Worm (Caenorhabditis elegans) whole organism, L4/young adult: ENCODE results near the gene cutl-24.

ENCODE experiments used
- dao-5 ChIP-seq: sonication (generic microtip); optimal IDR thresholded peaks from 2 replicates; lab custom pipeline; 2016; ENCODE audit warnings: missing genotype, missing genetic modification characterization, moderate library complexity, missing compliant biosample characterization
- him-1 ChIP-seq: sonication (generic microtip); optimal IDR thresholded peaks from 2 replicates; lab custom pipeline; 2016; ENCODE audit warnings: missing genotype, missing genetic modification reagents, missing genetic modification characterization, missing compliant biosample characterization

DNA sequence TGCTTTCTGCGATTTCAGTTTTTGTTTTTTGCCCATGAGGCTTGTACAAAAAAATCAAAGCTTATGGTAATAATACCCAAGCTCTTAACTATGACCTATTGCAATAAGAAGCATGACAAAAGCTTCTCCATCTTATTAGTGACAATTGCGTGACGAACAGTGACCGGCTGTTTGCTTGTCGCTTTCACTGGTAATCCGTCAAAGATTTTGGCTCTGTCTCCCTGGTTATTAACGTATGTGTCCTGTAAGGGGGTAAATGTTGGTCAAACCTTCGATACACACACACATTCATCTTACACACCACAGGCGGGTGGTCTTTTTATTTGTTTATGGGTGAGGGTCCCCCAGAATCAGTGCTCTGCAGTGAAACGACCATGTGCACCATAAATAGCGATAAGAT lies 9.2 kb downstream of the cutl-24 start:
- no peak for TF ChIP-seq him-1 (tag; lab: Kevin White, UChicago)
- TF ChIP-seq dao-5 (tag; lab: Kevin White, UChicago): no peak
